Worm (Caenorhabditis elegans) whole organism, midembryonic: ENCODE results near the gene dop-3.

Source experiments
- T22C8.4 ChIP-seq: fragments of 200-800 bp; sonication (Bioruptor generic); IDR thresholded peaks from 2 replicates; pipeline ENCODE4 v1.3.6; 2022; ENCODE audit warnings: missing genetic modification characterization, missing compliant biosample characterization
- cog-1 ChIP-seq: sonication (generic microtip); optimal IDR thresholded peaks from 2 replicates; lab custom pipeline; 2016; ENCODE audit warnings: missing genetic modification characterization, missing compliant biosample characterization
- flt-1 ChIP-seq: fragments of 200-800 bp; sonication (Bioruptor generic); IDR thresholded peaks from 2 replicates; pipeline ENCODE4 v1.3.6; 2022; ENCODE audit warnings: missing genetic modification characterization, missing compliant biosample characterization
- klf-2 ChIP-seq: fragments of 200-800 bp; sonication (Bioruptor generic); conservative IDR thresholded peaks from 2 replicates; pipeline ENCODE4 v1.3.6; 2022; ENCODE audit warnings: missing genetic modification reagents, missing genetic modification characterization, missing compliant biosample characterization
- med-1 ChIP-seq: sonication (generic microtip); optimal IDR thresholded peaks from 2 replicates; lab custom pipeline; 2017; ENCODE audit warnings: missing genetic modification characterization, mild to moderate bottlenecking, missing compliant biosample characterization, antibody characterized with exemption, missing genetic modification reagents; ENCODE audit not compliant: insufficient read depth
- ref-1 ChIP-seq: fragments of 200-800 bp; sonication (Bioruptor generic); conservative IDR thresholded peaks from 2 replicates; pipeline ENCODE4 v1.3.6; 2022; ENCODE audit warnings: missing genetic modification reagents, missing genetic modification characterization, missing compliant biosample characterization
- ztf-29 ChIP-seq: fragments of 200-800 bp; sonication (Bioruptor generic); IDR thresholded peaks from 2 replicates; pipeline ENCODE4 v1.3.6; 2022; ENCODE audit warnings: missing genetic modification reagents, missing genetic modification characterization, missing compliant biosample characterization

- TF ChIP-seq klf-2: no peak
- TF ChIP-seq med-1: no peak
- no peak for TF ChIP-seq T22C8.4
- no peak for TF ChIP-seq cog-1 (tag; lab: Kevin White, UChicago)
- TF ChIP-seq ztf-29 (GFP tag; lab: Robert Waterston, UW): no peak
- TF ChIP-seq ref-1: no peak
- TF ChIP-seq flt-1 (GFP tag; lab: Robert Waterston, UW): no peak
These were observed 38.1 kb upstream of the dop-3 start for ce11 chrX:6607599-6607998.
